Worm (Caenorhabditis elegans): ENCODE measurements around the gene C25A8.2.
A peak's percentile ranks its signal among the peaks of the same experiment; 100 is the strongest.

The C25A8.2 gene

ce11 chrIV:7048637-7049245, 39.1 kb downstream of the C25A8.2 start (continued):
- TF ChIP-seq elt-3 (tag; optimal IDR thresholded peaks at IDR 0.05) (peak in 2 of 6 experiments; percentile 31 to 57), zip-4 (GFP tag; optimal IDR thresholded peaks at IDR 0.05) (no peak), ceh-90 (tag; optimal IDR thresholded peaks at IDR 0.05) (no peak), vab-15 (tag; optimal IDR thresholded peaks at IDR 0.05) (no peak), lin-15B (tag; optimal IDR thresholded peaks at IDR 0.05) (no peak), egl-27 (tag; optimal IDR thresholded peaks at IDR 0.05) (no peak), ceh-88 (GFP tag; IDR thresholded peaks at IDR 0.05) (no peak), lsy-2 (tag; optimal IDR thresholded peaks at IDR 0.05) (peak in 1 of 2 experiments; percentile 33), C34B4.2 (tag; optimal IDR thresholded peaks at IDR 0.05) (no peak), ceh-8 (GFP tag; optimal IDR thresholded peaks at IDR 0.05) (no peak), F16B12.6 (tag; optimal IDR thresholded peaks at IDR 0.05) (no peak), lin-14 (GFP tag; optimal IDR thresholded peaks at IDR 0.05) (peak; percentile 37), xbp-1 (tag; optimal IDR thresholded peaks at IDR 0.05) (no peak), unc-86 (tag; optimal IDR thresholded peaks at IDR 0.05) (no peak), jun-1 (tag; optimal IDR thresholded peaks at IDR 0.05) (no peak), sptf-1 (tag; optimal IDR thresholded peaks at IDR 0.05) (no peak), pax-3 (tag; optimal IDR thresholded peaks at IDR 0.05) (no peak), nhr-11 (tag; optimal IDR thresholded peaks at IDR 0.05) (no peak), unc-98 (GFP tag; IDR thresholded peaks at IDR 0.05) (no peak), mep-1 (tag; optimal IDR thresholded peaks at IDR 0.05) (peak; percentile 30), lir-3 (tag; optimal IDR thresholded peaks at IDR 0.05; ENCODE audit: poor library complexity) (no peak), snu-23 (GFP tag; optimal IDR thresholded peaks at IDR 0.05) (peak; percentile 50), nhr-20 (tag; optimal IDR thresholded peaks at IDR 0.05) (peak; percentile 66), C04F5.9 (tag; optimal IDR thresholded peaks at IDR 0.05) (no peak), tbx-2 (tag; optimal IDR thresholded peaks at IDR 0.05) (no peak), sox-4 (tag; optimal IDR thresholded peaks at IDR 0.05) (no peak), skn-1 (tag; optimal IDR thresholded peaks at IDR 0.05) (no peak), C16A3.4 (tag; optimal IDR thresholded peaks at IDR 0.05) (no peak), ama-1 (optimal IDR thresholded peaks at IDR 0.05) (no peak), irx-1 (tag; optimal IDR thresholded peaks at IDR 0.05) (no peak), ceh-82 (tag; optimal IDR thresholded peaks at IDR 0.05) (no peak), pag-3 (tag; optimal IDR thresholded peaks at IDR 0.05; ENCODE audit: borderline replicate concordance, insufficient read depth) (no peak), lin-39 (tag; optimal IDR thresholded peaks at IDR 0.05) (no peak), Y116A8C.19 (tag; optimal IDR thresholded peaks at IDR 0.05; ENCODE audit: borderline replicate concordance) (no peak), hlh-17 (GFP tag; optimal IDR thresholded peaks at IDR 0.05; ENCODE audit: borderline replicate concordance) (no peak), egl-13 (tag; optimal IDR thresholded peaks at IDR 0.05) (no peak)

ce11 chrIV:7049672-7050206, 40.1 kb downstream of the C25A8.2 start, which contains the start of gene nhr-105:
Gene nhr-105, plus strand, starts transcription at chrIV:7050156.
- TF ChIP-seq egl-13 (tag; optimal IDR thresholded peaks at IDR 0.05) (no peak), jun-1 (tag; optimal IDR thresholded peaks at IDR 0.05) (peak; percentile 28), elt-2 (tag; optimal IDR thresholded peaks at IDR 0.05) (peak; percentile 70), F16B12.6 (tag; optimal IDR thresholded peaks at IDR 0.05) (no peak), Y116A8C.19 (tag; optimal IDR thresholded peaks at IDR 0.05; ENCODE audit: borderline replicate concordance) (no peak), unc-62 (GFP tag; optimal IDR thresholded peaks at IDR 0.05) (no peak), fkh-8 (tag; optimal IDR thresholded peaks at IDR 0.05) (peak; percentile 83), xbp-1 (tag; optimal IDR thresholded peaks at IDR 0.05) (peak; percentile 9), zip-4 (GFP tag; optimal IDR thresholded peaks at IDR 0.05) (no peak), unc-130 (tag; optimal IDR thresholded peaks at IDR 0.05) (no peak), mdl-1 (tag; optimal IDR thresholded peaks at IDR 0.05) (peak in 1 of 2 experiments; percentile 6), skn-1 (tag; optimal IDR thresholded peaks at IDR 0.05) (peak; percentile 25), vab-15 (tag; optimal IDR thresholded peaks at IDR 0.05) (no peak), fkh-4 (tag; optimal IDR thresholded peaks at IDR 0.05; ENCODE audit: borderline replicate concordance) (no peak), fkh-10 (GFP tag; optimal IDR thresholded peaks at IDR 0.05) (no peak), irx-1 (tag; optimal IDR thresholded peaks at IDR 0.05) (no peak), mef-2 (tag; optimal IDR thresholded peaks at IDR 0.05) (no peak), ces-1 (GFP tag; optimal IDR thresholded peaks at IDR 0.05) (no peak), egl-27 (tag; optimal IDR thresholded peaks at IDR 0.05) (no peak), blmp-1 (tag; optimal IDR thresholded peaks at IDR 0.05) (peak; percentile 42), grh-1 (GFP tag; IDR thresholded peaks at IDR 0.05) (peak; percentile 73), mep-1 (tag; optimal IDR thresholded peaks at IDR 0.05) (peak; percentile 44), ceh-90 (tag; optimal IDR thresholded peaks at IDR 0.05) (no peak), ceh-63 (GFP tag; optimal IDR thresholded peaks at IDR 0.05) (no peak), C04F5.9 (tag; optimal IDR thresholded peaks at IDR 0.05) (no peak), fos-1 (tag; optimal IDR thresholded peaks at IDR 0.05) (peak; percentile 82), nhr-84 (tag; optimal IDR thresholded peaks at IDR 0.05) (no peak)
